Worm (Caenorhabditis elegans) whole organism, mixed stage, embryonic: Measurements from ENCODE around the gene ddn-3.

Experiments used
- ceh-83 ChIP-seq: fragments of 200-800 bp; sonication (Bioruptor generic); optimal IDR thresholded peaks from 2 replicates; lab custom pipeline; 2018; ENCODE audit warnings: mild to moderate bottlenecking, missing genetic modification characterization, missing compliant biosample characterization
- drap-1 ChIP-seq: fragments of 200-800 bp; sonication (Bioruptor generic); optimal IDR thresholded peaks from 3 replicates; lab custom pipeline; 2018; ENCODE audit warnings: mild to moderate bottlenecking, missing genetic modification characterization, missing compliant biosample characterization
- elt-1 ChIP-seq: sonication (generic microtip); optimal IDR thresholded peaks from 2 replicates; lab custom pipeline; 2017; ENCODE audit warnings: missing genetic modification characterization, mild to moderate bottlenecking, missing compliant biosample characterization, antibody characterized with exemption, moderate library complexity, borderline replicate concordance; ENCODE audit not compliant: insufficient read depth
- lin-13 ChIP-seq: fragments of 150-350 bp; optimal IDR thresholded peaks from 2 replicates; lab custom pipeline; 2014; ENCODE audit warnings: missing biosample characterization, missing genetic modification characterization
- lin-32 ChIP-seq: fragments of 200-800 bp; sonication (Bioruptor generic); optimal IDR thresholded peaks from 2 replicates; lab custom pipeline; 2018; ENCODE audit warnings: mild to moderate bottlenecking, missing genetic modification characterization, missing compliant biosample characterization
- lsy-2 ChIP-seq: fragments of 150-350 bp; optimal IDR thresholded peaks from 2 replicates; lab custom pipeline; 2014; ENCODE audit warnings: missing biosample characterization, missing genetic modification characterization
- mep-1 ChIP-seq: fragments of 150-350 bp; optimal IDR thresholded peaks from 2 replicates; lab custom pipeline; 2017; ENCODE audit warnings: missing biosample characterization, missing genetic modification reagents, missing genetic modification characterization, inconsistent platforms
- nhr-12 ChIP-seq: fragments of 150-350 bp; optimal IDR thresholded peaks from 2 replicates; lab custom pipeline; 2014; ENCODE audit warnings: missing biosample characterization, missing genetic modification characterization
- nhr-2 ChIP-seq: fragments of 150-350 bp; optimal IDR thresholded peaks from 2 replicates; lab custom pipeline; 2014; ENCODE audit warnings: missing biosample characterization, missing genetic modification characterization
- nhr-237 ChIP-seq: fragments of 150-350 bp; optimal IDR thresholded peaks from 2 replicates; lab custom pipeline; 2014; ENCODE audit warnings: missing biosample characterization, missing genetic modification characterization
- nhr-76 ChIP-seq: sonication (generic microtip); optimal IDR thresholded peaks from 2 replicates; lab custom pipeline; 2017; ENCODE audit warnings: missing biosample characterization, missing genetic modification characterization
- snpc-4 ChIP-seq: fragments of 150-350 bp; optimal IDR thresholded peaks from 2 replicates; lab custom pipeline; 2014; ENCODE audit warnings: missing biosample characterization, missing genetic modification characterization
- unc-62 ChIP-seq: fragments of 150-350 bp; optimal IDR thresholded peaks from 2 replicates; lab custom pipeline; 2014; ENCODE audit warnings: missing biosample characterization, missing genetic modification reagents, missing genetic modification characterization
- ztf-11 ChIP-seq: fragments of 150-350 bp; optimal IDR thresholded peaks from 2 replicates; lab custom pipeline; 2014; ENCODE audit warnings: missing biosample characterization, missing genetic modification characterization

ce11 chrV:14334901-14335300 lies 23.9 kb upstream of the ddn-3 start, which contains the start of gene srm-5:
- TF ChIP-seq mep-1 (tag; lab: Kevin White, UChicago), result no peak
- TF ChIP-seq snpc-4, result no peak
- TF ChIP-seq lsy-2 (tag; lab: Kevin White, UChicago), result no peak
- no peak for TF ChIP-seq nhr-237
- no peak for TF ChIP-seq nhr-2 (tag; lab: Kevin White, UChicago)
- TF ChIP-seq drap-1, result no peak
- TF ChIP-seq unc-62, result no peak
- TF ChIP-seq lin-32 (GFP tag; lab: Kevin White, UChicago), result no peak
- no peak for TF ChIP-seq ztf-11
- TF ChIP-seq nhr-76 (tag; lab: Kevin White, UChicago), result no peak
- TF ChIP-seq ceh-83, result no peak
- no peak for TF ChIP-seq lin-13 (tag; lab: Kevin White, UChicago)
- TF ChIP-seq nhr-12 (tag; lab: Kevin White, UChicago), result no peak
- no peak for TF ChIP-seq elt-1 (tag; lab: Kevin White, UChicago)
